Fruit fly (Drosophila melanogaster): ENCODE data around the gene Argk2.
A peak's percentile ranks its signal among the peaks of the same experiment; 100 is the strongest.

Gene Argk2

DNA sequence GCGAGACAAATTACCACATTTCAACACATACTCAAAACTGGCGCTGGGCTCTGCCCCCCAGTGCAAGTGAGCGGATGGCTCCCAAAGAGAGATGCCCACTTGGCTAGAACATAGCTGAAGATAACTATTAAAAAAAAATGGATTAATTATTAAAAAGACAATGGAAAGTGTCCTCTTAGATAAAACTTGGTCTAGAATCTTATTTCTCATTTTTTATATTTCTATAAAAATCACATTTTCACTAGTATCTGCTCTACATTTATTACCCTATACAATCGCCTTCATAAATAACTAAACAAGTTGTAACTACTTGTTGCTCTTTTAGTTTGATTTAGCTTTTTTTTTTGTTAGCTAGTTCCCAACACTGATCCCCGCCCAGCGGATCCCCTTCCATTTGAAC lies 14.4 kb upstream of the Argk2 start (continued):
- TF ChIP-seq CG10565 (GFP tag; optimal IDR thresholded peaks at IDR 0.05) (no peak), stc (GFP tag; IDR thresholded peaks at IDR 0.05) (no peak), gsb (GFP tag; IDR thresholded peaks at IDR 0.05) (no peak), da (GFP tag; optimal IDR thresholded peaks at IDR 0.05) (no peak), CG9932 (GFP tag; IDR thresholded peaks at IDR 0.05) (no peak), slp2 (GFP tag; optimal IDR thresholded peaks at IDR 0.05) (no peak), gcm (GFP tag; optimal IDR thresholded peaks at IDR 0.05) (no peak), CG11560 (tag; IDR thresholded peaks at IDR 0.05) (no peak), Ravus (GFP tag; IDR thresholded peaks at IDR 0.05) (no peak), CG13123 (GFP tag; optimal IDR thresholded peaks at IDR 0.05) (no peak), Hr39 (optimal IDR thresholded peaks at IDR 0.05) (no peak), CoRest (tag; optimal IDR thresholded peaks at IDR 0.05) (peak; percentile 19), crc (GFP tag; optimal IDR thresholded peaks at IDR 0.05) (no peak), Nf-YA (GFP tag; IDR thresholded peaks at IDR 0.05) (no peak), CG11504 (tag; optimal IDR thresholded peaks at IDR 0.05) (peak; percentile 60), fd64A (GFP tag; optimal IDR thresholded peaks at IDR 0.05) (no peak), CTCF (GFP tag; optimal IDR thresholded peaks at IDR 0.05) (no peak), CG33557 (GFP tag; optimal IDR thresholded peaks at IDR 0.05) (no peak), CG11696 (GFP tag; IDR thresholded peaks at IDR 0.05) (no peak), ham (GFP tag; IDR thresholded peaks at IDR 0.05) (no peak), Lim3 (GFP tag; IDR thresholded peaks at IDR 0.05) (no peak), nmo (GFP tag; optimal IDR thresholded peaks at IDR 0.05) (peak; percentile 42), CG8290 (GFP tag; optimal IDR thresholded peaks at IDR 0.05) (no peak), CG8290 (tag; optimal IDR thresholded peaks at IDR 0.05) (no peak), CG30431 (GFP tag; optimal IDR thresholded peaks at IDR 0.05) (no peak), CG4730 (GFP tag; IDR thresholded peaks at IDR 0.05) (no peak), CG16815 (GFP tag; optimal IDR thresholded peaks at IDR 0.05) (no peak), exex (tag; optimal IDR thresholded peaks at IDR 0.05) (no peak), maf-S (GFP tag; optimal IDR thresholded peaks at IDR 0.05) (no peak), zen (tag; optimal IDR thresholded peaks at IDR 0.05) (no peak), CHES-1-like (GFP tag; optimal IDR thresholded peaks at IDR 0.05) (no peak), CG7928 (GFP tag; optimal IDR thresholded peaks at IDR 0.05) (no peak), Meics (GFP tag; optimal IDR thresholded peaks at IDR 0.05) (no peak), Fer1 (GFP tag; optimal IDR thresholded peaks at IDR 0.05) (no peak), chn (GFP tag; optimal IDR thresholded peaks at IDR 0.05) (no peak), p53 (GFP tag; optimal IDR thresholded peaks at IDR 0.05) (no peak), CG1529 (GFP tag; optimal IDR thresholded peaks at IDR 0.05) (no peak), CG6765 (GFP tag; optimal IDR thresholded peaks at IDR 0.05) (no peak), CG8089 (GFP tag; optimal IDR thresholded peaks at IDR 0.05) (no peak), oc (tag; optimal IDR thresholded peaks at IDR 0.05) (no peak), lov (optimal IDR thresholded peaks at IDR 0.05) (no peak), lov (GFP tag; IDR thresholded peaks at IDR 0.05) (no peak), abd-A (tag; optimal IDR thresholded peaks at IDR 0.05) (no peak), row (GFP tag; IDR thresholded peaks at IDR 0.05) (peak; percentile 56), Taf1 (GFP tag; IDR thresholded peaks at IDR 0.05) (no peak), CG7372 (GFP tag; IDR thresholded peaks at IDR 0.05) (no peak), CG17359 (tag; optimal IDR thresholded peaks at IDR 0.05) (peak; percentile 32), CG14441 (GFP tag; IDR thresholded peaks at IDR 0.05) (no peak), croc (GFP tag; conservative IDR thresholded peaks at IDR 0.05) (0 out of 3 replicates have a peak, but pooled peaks have one; percentile 27), CG30020 (tag; optimal IDR thresholded peaks at IDR 0.05) (no peak), Ada2b (GFP tag; IDR thresholded peaks at IDR 0.05) (no peak), CG8944 (GFP tag; optimal IDR thresholded peaks at IDR 0.05) (no peak), hth (optimal IDR thresholded peaks at IDR 0.05) (no peak), CG9797 (GFP tag; optimal IDR thresholded peaks at IDR 0.05) (no peak), NC2α (GFP tag; optimal IDR thresholded peaks at IDR 0.05) (no peak)
